Worm (Caenorhabditis elegans): ENCODE results near the gene C28G1.6.

Gene C28G1.6

DNA sequence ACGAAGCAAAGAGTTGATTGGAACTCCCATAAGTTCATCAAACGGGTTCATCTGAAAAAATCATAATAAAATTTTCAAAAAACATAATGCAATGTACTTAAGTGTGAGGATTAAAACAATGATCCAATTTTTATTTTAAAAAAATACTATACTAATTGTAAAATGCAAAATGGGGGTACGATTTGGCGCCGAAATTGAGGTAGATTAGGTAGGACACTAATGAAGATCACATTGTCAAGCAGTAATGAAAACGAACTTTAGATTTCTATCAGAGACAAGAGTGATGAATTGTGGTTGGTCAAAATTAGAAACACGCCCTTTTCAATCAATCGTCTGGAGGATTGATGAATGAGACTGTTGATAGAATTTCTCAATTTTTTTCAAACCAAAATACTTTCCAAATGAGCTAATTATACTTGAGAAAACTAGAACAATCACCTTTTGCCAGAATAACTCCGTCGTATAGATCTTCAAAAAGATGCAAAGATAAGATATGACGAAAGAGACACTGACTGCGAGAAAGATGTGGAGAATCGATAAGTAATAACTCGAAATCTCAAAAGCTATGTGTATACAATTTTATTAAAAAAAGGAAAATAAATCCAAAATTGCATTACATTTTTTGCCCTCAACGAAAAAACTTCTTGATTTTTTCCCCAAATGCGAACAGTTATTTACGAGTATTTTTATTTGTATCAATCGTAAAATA is 27.0 kb upstream of the C28G1.6 start, which contains the start of gene C06E2.5:
Gene C06E2.5, minus strand, starts transcription at position 51 of the 709 bp plus-strand sequence.
- no peak for TF ChIP-seq med-1 (GFP tag; optimal IDR thresholded peaks at IDR 0.05; ENCODE audit: insufficient read depth)
- no peak for TF ChIP-seq ref-1 (GFP tag; conservative IDR thresholded peaks at IDR 0.05)
- TF ChIP-seq flt-1 (GFP tag; IDR thresholded peaks at IDR 0.05): no peak
- TF ChIP-seq ztf-23 (GFP tag; IDR thresholded peaks at IDR 0.05): no peak
- no peak for TF ChIP-seq ztf-29 (GFP tag; IDR thresholded peaks at IDR 0.05)
- no peak for TF ChIP-seq klf-2 (GFP tag; conservative IDR thresholded peaks at IDR 0.05)
- no peak for TF ChIP-seq T22C8.4 (GFP tag; IDR thresholded peaks at IDR 0.05)

DNA sequence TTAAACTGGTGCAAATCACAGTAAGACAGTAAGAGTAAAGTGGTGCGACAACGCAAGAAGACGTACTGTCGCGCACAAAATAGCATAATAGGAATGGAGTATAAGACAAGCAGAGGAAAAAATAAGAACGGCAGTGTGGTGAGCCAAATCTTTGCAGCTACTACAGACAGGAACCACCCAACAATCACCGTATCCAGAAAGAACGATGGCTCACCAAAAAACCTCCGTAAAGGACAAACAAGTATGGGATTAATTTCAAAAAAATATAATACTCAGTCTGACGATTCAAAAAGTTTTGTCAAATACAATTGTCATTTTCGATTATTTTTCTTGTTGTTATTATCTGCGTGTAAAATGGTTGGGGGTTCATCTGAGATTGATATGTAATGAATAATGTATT is 23.3 kb upstream of the C28G1.6 start:
- TF ChIP-seq tab-1 (GFP tag; IDR thresholded peaks at IDR 0.05) (no peak), ztf-23 (GFP tag; IDR thresholded peaks at IDR 0.05) (no peak), T22C8.4 (GFP tag; IDR thresholded peaks at IDR 0.05) (no peak), ztf-29 (GFP tag; IDR thresholded peaks at IDR 0.05) (no peak), med-1 (GFP tag; optimal IDR thresholded peaks at IDR 0.05; ENCODE audit: insufficient read depth) (no peak), klf-2 (GFP tag; conservative IDR thresholded peaks at IDR 0.05) (no peak), flt-1 (GFP tag; IDR thresholded peaks at IDR 0.05) (no peak), ref-1 (GFP tag; conservative IDR thresholded peaks at IDR 0.05) (no peak), cog-1 (tag; optimal IDR thresholded peaks at IDR 0.05) (no peak)

DNA sequence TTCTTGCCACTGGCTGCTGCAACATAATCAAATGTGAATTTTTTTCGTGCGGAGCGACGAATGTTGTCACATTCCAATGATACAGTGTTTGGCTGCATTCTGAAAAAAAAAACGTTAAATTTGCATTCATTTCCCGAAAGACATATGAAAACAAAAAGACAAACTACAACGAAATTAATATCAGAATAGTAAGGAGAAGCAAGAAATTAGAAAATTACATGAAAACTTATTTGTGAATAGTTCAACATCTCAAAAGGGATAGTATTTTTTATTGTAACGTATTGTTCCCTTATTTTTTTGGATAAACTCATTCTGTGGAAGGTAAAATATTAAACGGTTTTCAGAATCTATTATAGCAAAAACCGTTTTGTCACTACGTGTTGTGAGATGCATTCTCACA is 22.5 kb upstream of the C28G1.6 start, which contains the start of gene sprp-4:
Gene sprp-4, minus strand, starts transcription at position 101 of the 400 bp plus-strand sequence.
- TF ChIP-seq flt-1 (GFP tag; IDR thresholded peaks at IDR 0.05): no peak
- no peak for TF ChIP-seq cog-1 (tag; optimal IDR thresholded peaks at IDR 0.05)
- TF ChIP-seq ztf-23 (GFP tag; IDR thresholded peaks at IDR 0.05): no peak
- no peak for TF ChIP-seq ref-1 (GFP tag; conservative IDR thresholded peaks at IDR 0.05)
- no peak for TF ChIP-seq klf-2 (GFP tag; conservative IDR thresholded peaks at IDR 0.05)

DNA sequence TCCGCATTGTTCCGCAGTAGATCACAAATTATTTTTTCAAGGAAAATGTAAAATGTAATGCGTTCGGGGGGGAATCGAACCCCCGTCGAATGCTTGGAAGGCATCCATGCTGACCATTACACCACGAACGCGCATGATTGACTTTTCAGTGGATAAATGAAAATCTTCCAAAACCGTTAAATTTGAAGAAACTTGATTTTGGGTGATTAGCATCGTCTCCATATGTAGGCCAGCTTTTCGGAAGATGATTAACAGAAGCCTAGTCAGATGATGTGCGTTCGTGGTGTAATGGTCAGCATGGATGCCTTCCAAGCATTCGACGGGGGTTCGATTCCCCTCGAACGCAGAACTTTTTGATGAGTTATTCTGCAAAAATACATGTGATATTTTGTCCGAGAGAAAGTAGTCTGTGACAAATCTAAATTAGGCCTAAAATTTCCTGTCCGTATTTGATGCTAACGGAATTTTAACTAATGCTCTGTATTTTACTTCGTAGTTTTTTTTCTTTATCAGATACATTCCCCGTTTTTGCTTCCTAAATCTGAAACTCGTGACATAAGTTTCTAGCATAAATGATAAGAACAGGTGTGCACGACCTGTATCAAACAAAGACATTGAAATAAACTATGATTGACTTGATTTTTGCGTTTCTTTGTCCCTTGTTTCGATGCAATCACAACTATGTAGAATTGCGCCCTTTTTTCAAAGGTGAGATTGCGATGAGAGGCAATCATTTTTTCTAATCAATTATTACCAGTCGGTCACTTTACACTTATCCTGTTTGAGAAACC is 15.6 kb upstream of the C28G1.6 start, which contains the start of gene C28G1.10:
Gene C28G1.10, plus strand, starts transcription at position 676 of the 791 bp plus-strand sequence.
- peak; percentile 61; the same call in 1 of the 2 replicates for TF ChIP-seq klf-2 (GFP tag; conservative IDR thresholded peaks at IDR 0.05)
- TF ChIP-seq tab-1 (GFP tag; IDR thresholded peaks at IDR 0.05): no peak
- TF ChIP-seq T22C8.4 (GFP tag; IDR thresholded peaks at IDR 0.05): no peak
- TF ChIP-seq ztf-23 (GFP tag; IDR thresholded peaks at IDR 0.05): no peak
- TF ChIP-seq flt-1 (GFP tag; IDR thresholded peaks at IDR 0.05): no peak

- TF ChIP-seq ztf-29 (GFP tag; IDR thresholded peaks at IDR 0.05) (no peak), tab-1 (GFP tag; IDR thresholded peaks at IDR 0.05) (no peak), ref-1 (GFP tag; conservative IDR thresholded peaks at IDR 0.05) (no peak), med-1 (GFP tag; optimal IDR thresholded peaks at IDR 0.05; ENCODE audit: insufficient read depth) (no peak), ztf-23 (GFP tag; IDR thresholded peaks at IDR 0.05) (no peak), T22C8.4 (GFP tag; IDR thresholded peaks at IDR 0.05) (no peak), klf-2 (GFP tag; conservative IDR thresholded peaks at IDR 0.05) (no peak), flt-1 (GFP tag; IDR thresholded peaks at IDR 0.05) (no peak), cog-1 (tag; optimal IDR thresholded peaks at IDR 0.05) (no peak)
Measured at ce11 chrX:8843988-8844387, 12.9 kb upstream of the C28G1.6 start, which contains the start of gene ubc-23. ubc-23 (plus strand) TSS chrX:8844288.

DNA sequence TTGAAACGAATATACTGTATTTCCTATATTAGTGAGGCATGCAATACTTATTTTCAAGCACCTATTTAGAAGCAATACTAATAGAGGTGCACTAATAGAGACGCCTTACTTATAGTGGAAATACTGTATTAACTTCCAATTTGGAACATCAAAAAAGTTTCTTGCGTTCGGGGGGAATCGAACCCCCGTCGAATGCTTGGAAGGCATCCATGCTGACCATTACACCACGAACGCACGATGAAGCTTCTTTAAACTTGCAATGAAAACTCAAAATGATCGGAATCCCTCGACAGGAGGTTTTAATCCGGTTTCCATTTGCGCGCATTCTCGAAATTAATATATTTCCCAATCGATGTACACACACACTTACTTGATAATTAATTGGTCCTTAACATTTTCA is 7.1 kb upstream of the C28G1.6 start:
- TF ChIP-seq klf-2 (GFP tag; conservative IDR thresholded peaks at IDR 0.05) (no peak), med-1 (GFP tag; optimal IDR thresholded peaks at IDR 0.05; ENCODE audit: insufficient read depth) (no peak), ztf-29 (GFP tag; IDR thresholded peaks at IDR 0.05) (no peak), tab-1 (GFP tag; IDR thresholded peaks at IDR 0.05) (no peak), ref-1 (GFP tag; conservative IDR thresholded peaks at IDR 0.05) (no peak), ztf-23 (GFP tag; IDR thresholded peaks at IDR 0.05) (no peak), T22C8.4 (GFP tag; IDR thresholded peaks at IDR 0.05) (no peak), flt-1 (GFP tag; IDR thresholded peaks at IDR 0.05) (no peak), cog-1 (tag; optimal IDR thresholded peaks at IDR 0.05) (no peak)

DNA sequence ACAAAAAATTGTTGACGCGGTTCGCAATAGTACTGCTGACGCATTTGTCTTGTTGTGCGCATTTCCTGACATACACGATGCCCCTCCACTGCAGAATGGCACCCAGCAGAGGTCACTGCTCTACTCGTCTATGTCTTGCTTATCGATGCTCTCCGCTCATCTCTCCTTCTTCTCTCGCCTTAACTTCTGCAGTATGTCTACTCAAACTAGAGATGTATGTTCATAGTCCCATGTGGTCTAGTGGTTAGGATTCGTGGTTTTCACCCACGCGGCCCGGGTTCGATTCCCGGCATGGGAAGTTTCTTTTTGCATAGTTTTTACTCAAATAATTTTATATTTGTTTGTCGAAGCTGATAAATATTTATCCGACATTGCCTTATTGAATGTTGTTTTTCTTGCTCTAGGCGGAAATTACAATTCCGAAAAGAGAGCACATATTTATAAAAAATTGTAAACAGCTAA is 4.9 kb upstream of the C28G1.6 start, which contains the start of gene C28G1.2:
Gene C28G1.2, plus strand, starts transcription at position 130 of the 462 bp plus-strand sequence.
- peak; percentile 97 for TF ChIP-seq T22C8.4 (GFP tag; IDR thresholded peaks at IDR 0.05)
- peak; percentile 98 for TF ChIP-seq ztf-23 (GFP tag; IDR thresholded peaks at IDR 0.05)
- peak; percentile 97 for TF ChIP-seq ztf-29 (GFP tag; IDR thresholded peaks at IDR 0.05)
- peak; percentile 99 for TF ChIP-seq flt-1 (GFP tag; IDR thresholded peaks at IDR 0.05)
- TF ChIP-seq cog-1 (tag; optimal IDR thresholded peaks at IDR 0.05): peak; percentile 93
- TF ChIP-seq med-1 (GFP tag; optimal IDR thresholded peaks at IDR 0.05; ENCODE audit: insufficient read depth): peak; percentile 86
- TF ChIP-seq tab-1 (GFP tag; IDR thresholded peaks at IDR 0.05): peak; percentile 98
- peak; percentile 95 for TF ChIP-seq klf-2 (GFP tag; conservative IDR thresholded peaks at IDR 0.05)
- TF ChIP-seq ref-1 (GFP tag; conservative IDR thresholded peaks at IDR 0.05): peak; percentile 96

ce11 chrX:8835405-8835804 is 4.3 kb upstream of the C28G1.6 start, which contains the start of gene sec-15:
sec-15 (minus strand) TSS chrX:8835715.
- no peak for TF ChIP-seq klf-2 (GFP tag; conservative IDR thresholded peaks at IDR 0.05)
- TF ChIP-seq med-1 (GFP tag; optimal IDR thresholded peaks at IDR 0.05; ENCODE audit: insufficient read depth): no peak
- no peak for TF ChIP-seq T22C8.4 (GFP tag; IDR thresholded peaks at IDR 0.05)
- TF ChIP-seq tab-1 (GFP tag; IDR thresholded peaks at IDR 0.05): no peak
- TF ChIP-seq ref-1 (GFP tag; conservative IDR thresholded peaks at IDR 0.05): no peak

DNA sequence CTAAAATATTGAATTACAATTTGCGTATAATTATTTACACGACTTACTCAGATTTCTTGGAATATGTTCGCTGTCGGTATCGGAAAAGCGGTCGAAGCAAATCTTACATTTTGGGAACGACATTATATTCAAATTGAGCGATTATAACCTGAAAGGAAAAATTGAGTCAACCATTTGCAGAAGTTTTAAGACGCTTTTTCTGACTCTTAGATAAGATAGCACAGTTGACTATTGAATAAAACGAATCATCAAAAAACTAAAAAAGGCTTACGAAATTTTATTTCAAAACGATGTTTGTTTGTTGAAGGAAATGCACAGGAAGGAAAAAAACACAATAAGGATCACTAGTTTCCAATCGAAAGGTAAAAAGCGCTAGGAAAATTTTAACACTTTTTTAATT is 2.7 kb downstream of the C28G1.6 start, which contains the start of gene rcs-1:
Gene rcs-1, minus strand, starts transcription at position 176 of the 400 bp plus-strand sequence.
- no peak for TF ChIP-seq flt-1 (GFP tag; IDR thresholded peaks at IDR 0.05)
- TF ChIP-seq ztf-29 (GFP tag; IDR thresholded peaks at IDR 0.05): no peak
- TF ChIP-seq klf-2 (GFP tag; conservative IDR thresholded peaks at IDR 0.05): no peak
- no peak for TF ChIP-seq cog-1 (tag; optimal IDR thresholded peaks at IDR 0.05)
- no peak for TF ChIP-seq tab-1 (GFP tag; IDR thresholded peaks at IDR 0.05)
- no peak for TF ChIP-seq ztf-23 (GFP tag; IDR thresholded peaks at IDR 0.05)
- no peak for TF ChIP-seq ref-1 (GFP tag; conservative IDR thresholded peaks at IDR 0.05)
- no peak for TF ChIP-seq med-1 (GFP tag; optimal IDR thresholded peaks at IDR 0.05; ENCODE audit: insufficient read depth)
- no peak for TF ChIP-seq T22C8.4 (GFP tag; IDR thresholded peaks at IDR 0.05)

Measured in whole organism, midembryonic.